In the genomic region with DNA sequence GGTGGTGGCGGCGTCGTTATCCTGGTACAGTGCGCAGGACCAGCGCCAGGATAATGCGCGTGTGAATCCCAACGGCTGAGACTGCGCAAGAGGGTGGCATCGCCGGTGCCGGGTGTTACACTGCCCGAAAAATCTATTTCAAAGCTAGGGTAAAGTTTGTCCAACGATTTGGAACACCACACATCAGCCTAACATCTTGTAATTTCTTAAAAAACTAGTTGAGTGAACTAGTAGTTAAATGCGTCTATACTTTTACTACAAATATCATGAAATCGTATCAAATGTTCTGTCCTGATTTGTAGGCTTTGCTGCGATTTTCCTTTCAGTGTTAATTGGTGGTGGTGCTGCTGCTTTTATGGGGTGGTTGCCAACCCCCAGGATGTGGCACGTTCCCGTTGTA, we compare ENCODE assay signal across 1 fruit fly cellular context.
A peak's percentile ranks its signal among the peaks of the same experiment; 100 is the strongest.
TF ChIP-seq lines count a peak whose summit lies in the region.

No protein-coding gene starts in this region.

TF ChIP-seq in whole organism, embryonic, 481 proteins besides CTCF, POLR2A, EP300 and RAD21 (continued from another document):
- peak; percentile 44 for TF ChIP-seq bab2 (GFP tag; optimal IDR thresholded peaks at IDR 0.05; lab: Kevin White, UChicago)
- TF ChIP-seq cwo (GFP tag; optimal IDR thresholded peaks at IDR 0.05; lab: Kevin White, UChicago): no peak
- peak; percentile 77 for TF ChIP-seq CG10979 (tag; optimal IDR thresholded peaks at IDR 0.05; lab: Kevin White, UChicago)
- peak; percentile 45 for TF ChIP-seq CG2202 (tag; optimal IDR thresholded peaks at IDR 0.05; lab: Kevin White, UChicago)
- peak; percentile 5 for TF ChIP-seq CG12219 (GFP tag; optimal IDR thresholded peaks at IDR 0.05; lab: Kevin White, UChicago)
- peak; percentile 75 for TF ChIP-seq CG1603 (tag; optimal IDR thresholded peaks at IDR 0.05; lab: Kevin White, UChicago)
- TF ChIP-seq Mrtf (GFP tag; IDR thresholded peaks at IDR 0.05; lab: Robert Waterston, UW): 0 out of 3 replicates have a peak, but pooled peaks have one; percentile 38
- peak; percentile 24 for TF ChIP-seq CG8924 (tag; optimal IDR thresholded peaks at IDR 0.05; lab: Kevin White, UChicago)
